Fruit fly (Drosophila melanogaster) whole organism: ENCODE results near the gene Edg91.

Experiments used
- CG8478 ChIP-seq: fragments of >200 bp; optimal IDR thresholded peaks from 2 replicates; lab custom pipeline; 2018; ENCODE audit warnings: inconsistent platforms
- Dll ChIP-seq: fragments of >200 bp; optimal IDR thresholded peaks from 2 replicates; lab custom pipeline; 2017
- EcR ChIP-seq, 2 experiments: fragments of >200 bp; optimal IDR thresholded peaks; 2 replicates each; lab custom pipeline; 2017; ENCODE audit warnings: missing biosample characterization in 2 of 2, missing genetic modification characterization in 2 of 2, missing genetic modification reagents in 2 of 2
- pan ChIP-seq: fragments of >200 bp; optimal IDR thresholded peaks from 2 replicates; lab custom pipeline; 2017
- psq ChIP-seq: fragments of >200 bp; optimal IDR thresholded peaks from 2 replicates; lab custom pipeline; 2017
- usp ChIP-seq: fragments of >200 bp; optimal IDR thresholded peaks from 2 replicates; lab custom pipeline; 2017; ENCODE audit warnings: missing biosample characterization, missing genetic modification characterization, mixed read lengths

Edg91 gene

DNA sequence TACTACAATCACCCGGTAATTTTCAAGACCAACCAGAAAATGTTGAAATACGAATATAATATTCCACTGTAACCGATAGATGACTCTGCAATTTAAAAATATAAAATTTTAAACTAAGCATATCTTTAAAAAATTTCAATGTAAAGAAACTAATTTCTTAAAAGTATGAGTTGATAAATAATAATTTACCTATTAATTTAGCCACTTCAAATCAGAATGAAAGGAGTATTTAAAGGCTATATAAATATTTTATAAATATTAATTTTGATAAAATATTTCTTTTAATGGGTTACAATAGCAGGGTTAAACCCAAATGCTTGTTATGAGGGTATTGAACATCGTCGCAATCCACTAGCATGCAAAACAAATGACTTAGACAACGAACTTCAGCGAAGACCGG lies 525 bp upstream of the Edg91 start:
- no peak for TF ChIP-seq EcR (GFP tag; optimal IDR thresholded peaks at IDR 0.05; lab: Kevin White, UChicago)
- TF ChIP-seq Dll (lab: Kevin White, UChicago): no peak
- no peak for TF ChIP-seq psq
- no peak for TF ChIP-seq pan (lab: Kevin White, UChicago)
- no peak for TF ChIP-seq usp (GFP tag; lab: Kevin White, UChicago)
- no peak for TF ChIP-seq CG8478 (lab: Kevin White, UChicago)

DNA sequence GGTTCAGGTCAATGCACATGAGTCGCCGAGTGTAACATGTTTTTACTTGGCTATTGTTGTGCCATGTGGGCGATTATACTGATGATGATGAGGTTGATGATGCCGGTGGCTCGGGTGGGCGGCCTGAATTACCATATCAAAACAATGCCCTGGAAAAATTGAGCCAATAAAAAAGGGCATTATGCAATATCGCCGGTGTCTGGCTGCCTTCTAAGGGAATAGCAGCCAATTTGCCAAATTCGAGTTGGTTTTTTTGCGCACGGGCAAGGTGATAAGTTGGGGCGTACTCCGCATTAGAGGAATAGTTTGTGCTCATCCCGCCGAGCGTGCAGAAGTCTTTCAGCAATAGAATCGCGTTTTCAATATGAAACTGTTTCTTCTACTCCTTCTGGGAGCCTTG lies 2.3 kb downstream of the Edg91 start, which contains the start of gene CG14329:
Gene CG14329 (plus strand): TSS at position 301 of the 400 bp plus-strand sequence.
- TF ChIP-seq pan (lab: Kevin White, UChicago): no peak
- no peak for TF ChIP-seq psq
- TF ChIP-seq usp (GFP tag; lab: Kevin White, UChicago): no peak
- no peak for TF ChIP-seq Dll (lab: Kevin White, UChicago)

DNA sequence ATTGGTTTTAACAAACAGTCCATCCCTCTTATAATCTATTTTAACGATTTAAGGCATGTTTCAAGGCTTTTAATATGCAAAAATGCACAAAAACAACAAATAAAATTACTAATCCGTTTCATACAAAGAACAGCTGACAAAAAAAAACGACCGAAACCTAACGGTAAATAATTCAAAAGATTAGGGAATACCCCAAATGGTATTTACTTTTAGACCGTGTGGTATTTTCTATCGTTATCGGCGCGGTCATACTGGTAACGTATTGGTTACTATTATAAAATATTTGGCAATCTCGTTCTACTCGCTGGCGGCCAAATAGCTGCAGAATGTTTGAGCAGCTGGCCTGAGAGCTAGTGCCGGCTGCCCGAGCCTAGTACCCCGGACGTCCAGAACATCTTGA lies 5.4 kb downstream of the Edg91 start, which contains the start of gene sll:
Gene sll (plus strand): TSS at position 235 of the 400 bp plus-strand sequence.
- TF ChIP-seq CG8478 (lab: Kevin White, UChicago): no peak
- no peak for TF ChIP-seq psq
- no peak for TF ChIP-seq EcR (GFP tag; optimal IDR thresholded peaks at IDR 0.05; lab: Kevin White, UChicago)
- no peak for TF ChIP-seq usp (GFP tag; lab: Kevin White, UChicago)
- TF ChIP-seq pan (lab: Kevin White, UChicago): no peak
- no peak for TF ChIP-seq Dll (lab: Kevin White, UChicago)

dm6 chr3R:17604880-17605667 lies 6.2 kb downstream of the Edg91 start:
- TF ChIP-seq Dll (lab: Kevin White, UChicago) (no peak), EcR (GFP tag; optimal IDR thresholded peaks at IDR 0.05; lab: Kevin White, UChicago) (no peak), usp (GFP tag; lab: Kevin White, UChicago) (no peak)

dm6 chr3R:17604198-17604879 lies 7.0 kb downstream of the Edg91 start:
- no peak for TF ChIP-seq pan (lab: Kevin White, UChicago)
- TF ChIP-seq EcR (GFP tag; optimal IDR thresholded peaks at IDR 0.05; lab: Kevin White, UChicago): no peak
- TF ChIP-seq Dll (lab: Kevin White, UChicago): no peak
- no peak for TF ChIP-seq psq
- TF ChIP-seq usp (GFP tag; lab: Kevin White, UChicago): no peak
- TF ChIP-seq CG8478 (lab: Kevin White, UChicago): no peak

DNA sequence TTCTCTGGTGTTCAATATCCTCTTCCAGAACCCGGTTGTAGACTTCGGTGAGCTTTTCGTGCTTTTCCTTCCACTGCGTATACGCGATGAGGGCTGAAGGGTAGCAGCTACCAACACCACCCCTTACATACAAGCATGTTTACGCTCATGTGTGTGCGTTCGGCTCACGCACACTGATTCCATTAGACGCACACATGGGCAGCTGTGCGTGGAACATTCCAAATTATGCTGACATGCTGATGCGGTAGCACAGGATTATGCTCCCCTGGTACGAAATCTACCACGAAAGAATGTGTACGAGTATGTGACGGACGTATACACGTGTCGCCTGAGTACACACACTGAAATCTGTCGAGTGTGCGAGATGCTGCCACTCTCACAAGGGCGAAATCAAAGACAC lies 7.6 kb downstream of the Edg91 start:
- no peak for TF ChIP-seq EcR (GFP tag; optimal IDR thresholded peaks at IDR 0.05; lab: Kevin White, UChicago)
- no peak for TF ChIP-seq CG8478 (lab: Kevin White, UChicago)
- TF ChIP-seq Dll (lab: Kevin White, UChicago): no peak
- TF ChIP-seq pan (lab: Kevin White, UChicago): no peak
- no peak for TF ChIP-seq usp (GFP tag; lab: Kevin White, UChicago)
- no peak for TF ChIP-seq psq

dm6 chr3R:17602974-17603373 lies 8.3 kb downstream of the Edg91 start:
- TF ChIP-seq Dll (lab: Kevin White, UChicago) (no peak), psq (no peak), pan (lab: Kevin White, UChicago) (no peak), usp (GFP tag; lab: Kevin White, UChicago) (no peak), EcR (GFP tag; optimal IDR thresholded peaks at IDR 0.05; lab: Kevin White, UChicago) (no peak), CG8478 (lab: Kevin White, UChicago) (no peak)

dm6 chr3R:17601866-17602265 lies 9.4 kb downstream of the Edg91 start:
- TF ChIP-seq Dll (lab: Kevin White, UChicago) (no peak), CG8478 (lab: Kevin White, UChicago) (no peak), EcR (GFP tag; optimal IDR thresholded peaks at IDR 0.05; lab: Kevin White, UChicago) (no peak), pan (lab: Kevin White, UChicago) (no peak), psq (no peak), usp (GFP tag; lab: Kevin White, UChicago) (no peak)

DNA sequence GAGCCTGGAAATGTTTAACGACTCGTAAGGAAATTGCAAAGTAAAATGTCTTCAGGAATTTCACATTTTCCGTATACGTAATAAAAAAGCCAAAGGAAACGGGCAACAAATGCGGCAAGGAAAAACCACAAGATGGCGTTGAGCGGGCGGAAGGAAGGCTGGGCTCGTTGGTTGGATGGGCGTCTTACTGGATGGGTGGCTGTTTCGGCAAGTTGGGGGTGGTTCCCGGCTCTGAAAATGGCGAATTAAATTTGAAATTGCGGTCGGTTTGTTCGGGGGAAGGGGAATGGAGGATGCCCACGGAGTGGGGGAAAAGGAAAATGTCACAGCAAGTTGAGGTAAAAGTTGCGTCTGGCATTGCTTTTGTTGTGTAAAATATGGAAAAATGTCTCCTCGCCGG lies 11.6 kb downstream of the Edg91 start:
- TF ChIP-seq usp (GFP tag; lab: Kevin White, UChicago) (no peak), EcR (GFP tag; optimal IDR thresholded peaks at IDR 0.05; lab: Kevin White, UChicago) (no peak), pan (lab: Kevin White, UChicago) (no peak), CG8478 (lab: Kevin White, UChicago) (no peak), Dll (lab: Kevin White, UChicago) (no peak), psq (no peak)

DNA sequence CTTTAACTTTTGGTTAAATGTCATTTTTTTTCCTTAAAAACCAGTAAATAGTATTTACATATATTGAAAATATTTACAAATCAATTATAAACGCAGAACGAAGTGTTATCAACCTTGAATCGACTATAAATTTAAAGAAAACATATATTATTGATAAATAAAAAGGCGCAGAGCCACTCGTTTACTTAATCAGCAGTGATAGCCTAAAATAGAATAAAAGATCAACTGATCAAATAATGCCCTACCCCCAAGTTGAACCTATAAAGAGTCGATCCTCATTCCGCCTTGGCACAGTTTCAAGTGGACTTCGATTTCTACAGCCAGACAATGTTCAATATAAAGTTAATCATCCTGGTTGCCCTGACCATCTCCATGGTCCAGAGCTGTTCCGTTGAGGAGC lies 15.1 kb downstream of the Edg91 start, which contains the start of gene CG7606:
Gene CG7606 (plus strand): TSS at position 301 of the 400 bp plus-strand sequence.
- TF ChIP-seq Dll (lab: Kevin White, UChicago) (no peak), psq (no peak), CG8478 (lab: Kevin White, UChicago) (no peak), pan (lab: Kevin White, UChicago) (no peak), EcR (GFP tag; optimal IDR thresholded peaks at IDR 0.05; lab: Kevin White, UChicago) (no peak), usp (GFP tag; lab: Kevin White, UChicago) (no peak)

- TF ChIP-seq pan (lab: Kevin White, UChicago): no peak
- TF ChIP-seq psq: no peak
- TF ChIP-seq CG8478 (lab: Kevin White, UChicago): no peak
These were observed 16.2 kb downstream of the Edg91 start, which contains the start of gene Sgs5 for dm6 chr3R:17595084-17595483. Sgs5 (plus strand) TSS chr3R:17595362.
